Fruit fly (Drosophila melanogaster): ENCODE data around the gene CG8003.
A peak's percentile ranks its signal among the peaks of the same experiment; 100 is the strongest.

- no peak for TF ChIP-seq gl (tag; optimal IDR thresholded peaks at IDR 0.05)
- peak; percentile 58 for TF ChIP-seq CG13204 (GFP tag; optimal IDR thresholded peaks at IDR 0.05)
- no peak for TF ChIP-seq CG8159 (tag; optimal IDR thresholded peaks at IDR 0.05)
These were observed 19.5 kb downstream of the CG8003 start for dm6 chr3L:10680728-10681306.

All from whole organism, pupa.